Worm (Caenorhabditis elegans) whole organism, L4/young adult: ENCODE data around the gene T22E5.6.

Experiments
- W03F9.2 ChIP-seq: fragments of 150-350 bp; optimal IDR thresholded peaks from 2 replicates; lab custom pipeline; 2014; ENCODE audit warnings: missing biosample characterization, missing genetic modification characterization
- dao-5 ChIP-seq: sonication (generic microtip); optimal IDR thresholded peaks from 2 replicates; lab custom pipeline; 2016; ENCODE audit warnings: missing genotype, missing genetic modification characterization, moderate library complexity, missing compliant biosample characterization
- him-1 ChIP-seq: sonication (generic microtip); optimal IDR thresholded peaks from 2 replicates; lab custom pipeline; 2016; ENCODE audit warnings: missing genotype, missing genetic modification reagents, missing genetic modification characterization, missing compliant biosample characterization

T22E5.6 gene

ce11 chrX:6371192-6372116 is 44.8 kb downstream of the T22E5.6 start:
- TF ChIP-seq him-1 (tag; lab: Kevin White, UChicago) (no peak), dao-5 (tag; lab: Kevin White, UChicago) (peak; percentile 64), W03F9.2 (tag; lab: Kevin White, UChicago) (peak; percentile 3)

DNA sequence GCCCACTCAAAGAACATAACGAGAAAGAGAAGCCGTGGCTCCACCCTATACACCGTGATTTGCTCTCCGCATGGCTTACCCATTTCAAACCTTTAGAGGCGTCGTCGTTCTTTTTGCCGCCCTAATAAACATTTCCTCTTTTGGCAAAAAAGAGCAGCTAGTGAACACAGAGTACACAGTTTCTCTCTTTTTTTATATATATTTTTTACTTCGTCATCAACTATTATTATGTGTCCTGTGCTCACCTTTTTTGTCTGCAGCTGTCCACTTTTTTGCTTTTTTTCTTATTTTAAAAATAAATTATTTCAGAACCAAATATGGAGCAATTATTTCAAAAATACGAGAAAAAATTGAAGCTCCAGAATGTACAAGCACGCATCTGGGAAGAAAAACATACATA is 46.5 kb downstream of the T22E5.6 start, which contains the start of gene C03B1.2:
Gene C03B1.2 (plus strand): TSS at position 301 of the 400 bp plus-strand sequence.
- TF ChIP-seq him-1 (tag; lab: Kevin White, UChicago) = no peak
- TF ChIP-seq dao-5 (tag; lab: Kevin White, UChicago) = no peak
- no peak for TF ChIP-seq W03F9.2 (tag; lab: Kevin White, UChicago)

DNA sequence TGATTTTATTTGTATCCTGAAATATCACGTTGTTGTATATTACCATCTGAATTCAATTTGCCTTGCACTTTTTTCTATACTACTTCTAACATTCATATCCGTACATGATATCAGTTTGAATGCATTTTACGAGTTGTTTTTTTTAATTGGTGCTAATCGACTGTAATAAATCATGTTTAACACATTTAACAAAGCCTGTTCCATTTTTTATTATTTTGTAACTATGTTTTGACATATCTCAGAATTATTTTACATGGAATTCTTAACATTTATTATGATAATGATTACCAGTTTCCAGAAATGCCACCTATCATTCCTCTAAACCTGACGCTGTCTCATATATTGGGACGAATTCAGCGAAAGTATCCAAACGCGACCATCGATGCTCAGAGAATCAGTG is 50.5 kb downstream of the T22E5.6 start, which contains the start of gene C03B1.3:
Gene C03B1.3 (plus strand): TSS at position 301 of the 400 bp plus-strand sequence.
- TF ChIP-seq dao-5 (tag; lab: Kevin White, UChicago) (no peak), him-1 (tag; lab: Kevin White, UChicago) (no peak), W03F9.2 (tag; lab: Kevin White, UChicago) (no peak)

DNA sequence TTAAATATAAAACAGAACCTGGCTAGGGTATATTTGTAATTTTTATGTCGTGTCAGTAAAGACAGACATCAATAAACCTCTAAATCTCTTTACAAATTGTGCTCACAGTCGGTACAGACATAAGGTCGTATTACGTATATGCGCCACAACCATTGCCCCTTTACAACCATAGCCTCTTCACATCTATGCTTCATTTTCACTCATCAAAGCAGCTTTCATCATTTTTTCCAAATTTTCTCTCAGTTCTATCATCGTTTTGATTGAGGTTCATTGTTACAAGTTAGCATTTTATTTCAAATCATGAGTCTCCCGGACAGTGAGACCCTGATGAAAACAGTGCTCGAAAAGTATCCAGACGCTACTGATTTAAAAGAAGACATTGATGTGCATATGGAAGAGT is 52.0 kb downstream of the T22E5.6 start, which contains the start of gene C03B1.4:
Gene C03B1.4 (plus strand): TSS at position 301 of the 400 bp plus-strand sequence.
- TF ChIP-seq him-1 (tag; lab: Kevin White, UChicago) (no peak), W03F9.2 (tag; lab: Kevin White, UChicago) (no peak), dao-5 (tag; lab: Kevin White, UChicago) (no peak)
